Fruit fly (Drosophila melanogaster) whole organism, embryonic: ENCODE measurements around the gene CG7367.

Experiments used
- Asciz ChIP-seq: fragments of 200-800 bp; sonication (Bioruptor generic); optimal IDR thresholded peaks from 2 replicates; lab custom pipeline; 2017; ENCODE audit warnings: missing biosample characterization, mild to moderate bottlenecking, missing genetic modification characterization, missing genetic modification reagents
- CG10543 ChIP-seq: fragments of 200-800 bp; sonication (Bioruptor generic); optimal IDR thresholded peaks from 3 replicates; lab custom pipeline; 2017; ENCODE audit warnings: missing biosample characterization, mild to moderate bottlenecking, missing genetic modification characterization, moderate library complexity
- CG11093 ChIP-seq: fragments of 200-800 bp; sonication (Bioruptor generic); IDR thresholded peaks from 3 replicates; pipeline ENCODE4 v1.3.6; 2022; ENCODE audit warnings: missing biosample characterization, missing genetic modification characterization
- CG11560 ChIP-seq: fragments of 200-800 bp; sonication (Bioruptor generic); IDR thresholded peaks from 3 replicates; pipeline ENCODE4 v1.3.6; 2022; ENCODE audit warnings: missing biosample characterization, missing genetic modification characterization
- CG12071 ChIP-seq: fragments of 200-800 bp; sonication (Bioruptor generic); optimal IDR thresholded peaks from 3 replicates; lab custom pipeline; 2018; ENCODE audit warnings: missing biosample characterization, mild to moderate bottlenecking, missing genetic modification characterization
- CG12942 ChIP-seq: fragments of 200-800 bp; sonication (Bioruptor generic); optimal IDR thresholded peaks from 3 replicates; lab custom pipeline; 2016; ENCODE audit warnings: missing biosample characterization, missing genetic modification characterization
- CG14441 ChIP-seq: fragments of 200-800 bp; sonication (Bioruptor generic); IDR thresholded peaks from 2 replicates; pipeline ENCODE4 v1.3.6; 2022; ENCODE audit warnings: missing biosample characterization, missing genetic modification characterization
- CG14860 ChIP-seq: fragments of 200-800 bp; sonication (Bioruptor generic); IDR thresholded peaks from 3 replicates; pipeline ENCODE4 v1.3.6; 2022; ENCODE audit warnings: missing biosample characterization, missing genetic modification characterization; ENCODE audit not compliant: partially characterized antibody
- CG15011 ChIP-seq: fragments of 200-800 bp; sonication (Bioruptor generic); optimal IDR thresholded peaks from 3 replicates; lab custom pipeline; 2018; ENCODE audit warnings: missing biosample characterization, mild to moderate bottlenecking, missing genetic modification characterization
- CG18011 ChIP-seq: fragments of 200-800 bp; sonication (Bioruptor generic); optimal IDR thresholded peaks from 2 replicates; lab custom pipeline; 2017; ENCODE audit warnings: missing biosample characterization, missing genetic modification characterization, mild to moderate bottlenecking, moderate library complexity, missing genotype
- CG2129 ChIP-seq: fragments of 200-800 bp; sonication (Bioruptor generic); IDR thresholded peaks from 2 replicates; pipeline ENCODE4 v1.3.6; 2022; ENCODE audit warnings: missing biosample characterization, missing genetic modification characterization; ENCODE audit not compliant: partially characterized antibody
- CG3407 ChIP-seq: fragments of 200-800 bp; sonication (Bioruptor generic); optimal IDR thresholded peaks from 2 replicates; lab custom pipeline; 2018; ENCODE audit warnings: missing biosample characterization, mild to moderate bottlenecking, missing genetic modification characterization
- CG34376 ChIP-seq: fragments of 200-800 bp; sonication (Bioruptor generic); optimal IDR thresholded peaks from 2 replicates; lab custom pipeline; 2018; ENCODE audit warnings: missing biosample characterization, mild to moderate bottlenecking, missing genetic modification characterization
- CG42726 ChIP-seq: fragments of 200-800 bp; sonication (Bioruptor generic); IDR thresholded peaks from 2 replicates; pipeline ENCODE4 v1.3.6; 2022; ENCODE audit warnings: missing biosample characterization, missing genetic modification characterization; ENCODE audit not compliant: partially characterized antibody
- CG4617 ChIP-seq: fragments of 200-800 bp; sonication (Bioruptor generic); optimal IDR thresholded peaks from 3 replicates; lab custom pipeline; 2016; ENCODE audit warnings: missing biosample characterization, missing genetic modification characterization, borderline replicate concordance
- CG4730 ChIP-seq: fragments of 200-800 bp; sonication (Bioruptor generic); IDR thresholded peaks from 2 replicates; pipeline ENCODE4 v1.3.6; 2022; ENCODE audit warnings: missing biosample characterization, missing genetic modification characterization
- CG4820 ChIP-seq: fragments of 200-800 bp; sonication (Bioruptor generic); optimal IDR thresholded peaks from 3 replicates; lab custom pipeline; 2016; ENCODE audit warnings: missing biosample characterization, missing genetic modification characterization
- CG6654 ChIP-seq: fragments of 200-800 bp; sonication (Bioruptor generic); optimal IDR thresholded peaks from 2 replicates; lab custom pipeline; 2017; ENCODE audit warnings: missing biosample characterization, mild to moderate bottlenecking, missing genetic modification characterization
- CG6765 ChIP-seq: fragments of 200-800 bp; sonication (Bioruptor generic); optimal IDR thresholded peaks from 3 replicates; lab custom pipeline; 2017; ENCODE audit warnings: missing biosample characterization, mild to moderate bottlenecking, missing genetic modification characterization
- CG7963 ChIP-seq: fragments of 200-800 bp; sonication (Bioruptor generic); IDR thresholded peaks from 3 replicates; pipeline ENCODE4 v1.3.6; 2022; ENCODE audit warnings: missing biosample characterization, missing genetic modification characterization; ENCODE audit not compliant: partially characterized antibody
- CG8089 ChIP-seq: fragments of 200-800 bp; sonication (Bioruptor generic); optimal IDR thresholded peaks from 3 replicates; lab custom pipeline; 2016; ENCODE audit warnings: missing biosample characterization, missing genetic modification characterization
- CG8765 ChIP-seq: fragments of 200-800 bp; sonication (Bioruptor generic); IDR thresholded peaks from 2 replicates; pipeline ENCODE4 v1.3.6; 2022; ENCODE audit warnings: missing biosample characterization, missing genetic modification characterization
- CG9817 ChIP-seq: fragments of 200-800 bp; sonication (Bioruptor generic); optimal IDR thresholded peaks from 2 replicates; lab custom pipeline; 2018; ENCODE audit warnings: missing biosample characterization, mild to moderate bottlenecking, missing genetic modification characterization, moderate library complexity
- CkIIα-i1 ChIP-seq: fragments of 200-800 bp; sonication (Bioruptor generic); IDR thresholded peaks from 2 replicates; pipeline ENCODE4 v1.3.6; 2022; ENCODE audit warnings: missing biosample characterization, missing genetic modification characterization
- Doc3 ChIP-seq: fragments of 200-800 bp; sonication (Bioruptor generic); IDR thresholded peaks from 3 replicates; pipeline ENCODE4 v1.3.6; 2022; ENCODE audit warnings: missing biosample characterization, missing genetic modification characterization; ENCODE audit not compliant: partially characterized antibody
- E2f2 ChIP-seq: fragments of 200-800 bp; sonication (Bioruptor generic); IDR thresholded peaks from 2 replicates; pipeline ENCODE4 v1.3.6; 2022; ENCODE audit warnings: missing biosample characterization, missing genetic modification characterization
- Ets97D ChIP-seq: fragments of 200-800 bp; sonication (Bioruptor generic); optimal IDR thresholded peaks from 3 replicates; lab custom pipeline; 2016; ENCODE audit warnings: missing biosample characterization, missing genetic modification characterization
- Fer3 ChIP-seq: fragments of 200-800 bp; sonication (Bioruptor generic); optimal IDR thresholded peaks from 2 replicates; lab custom pipeline; 2018; ENCODE audit warnings: missing biosample characterization, mild to moderate bottlenecking, missing genetic modification characterization, moderate library complexity
- HLH3B ChIP-seq: fragments of 200-800 bp; sonication (Bioruptor generic); IDR thresholded peaks from 2 replicates; pipeline ENCODE4 v1.3.6; 2022; ENCODE audit warnings: missing biosample characterization, missing genetic modification characterization
- Hmx ChIP-seq: fragments of 200-800 bp; sonication (Bioruptor generic); optimal IDR thresholded peaks from 2 replicates; lab custom pipeline; 2016; ENCODE audit warnings: missing biosample characterization, missing genetic modification characterization
- Hr51 ChIP-seq, 2 experiments: fragments of 200-800 bp; sonication (Bioruptor generic); optimal IDR thresholded peaks; 2 replicates in 1 of 2; 3 replicates in 1 of 2; lab custom pipeline; 2016 to 2018; ENCODE audit warnings: missing biosample characterization in 2 of 2, missing genetic modification characterization in 2 of 2, mild to moderate bottlenecking in 1 of 2, moderate library complexity in 1 of 2
- Mes4 ChIP-seq: fragments of 200-800 bp; sonication (Bioruptor generic); optimal IDR thresholded peaks from 2 replicates; lab custom pipeline; 2016; ENCODE audit warnings: missing biosample characterization, missing genetic modification characterization
- Myb ChIP-seq: fragments of 200-800 bp; sonication (Bioruptor generic); optimal IDR thresholded peaks from 2 replicates; lab custom pipeline; 2016; ENCODE audit warnings: missing biosample characterization, missing genetic modification characterization
- Sin3A ChIP-seq: fragments of >200 bp; optimal IDR thresholded peaks from 2 replicates; lab custom pipeline; 2018
- Ssrp ChIP-seq: fragments of 200-800 bp; sonication (Bioruptor generic); optimal IDR thresholded peaks from 2 replicates; lab custom pipeline; 2018; ENCODE audit warnings: missing biosample characterization, mild to moderate bottlenecking, missing genetic modification characterization, moderate library complexity
- Trl ChIP-seq, 3 experiments: fragments of >200 bp in 2 of 3; fragments of 200-800 bp in 1 of 3; sonication (Bioruptor generic) in 1 of 3; optimal IDR thresholded peaks; 2 replicates in 1 of 3; 3 replicates in 2 of 3; lab custom pipeline; 2016 to 2017; ENCODE audit warnings: missing biosample characterization in 1 of 3, missing genetic modification characterization in 1 of 3
- ac ChIP-seq: fragments of 200-800 bp; sonication (Bioruptor generic); optimal IDR thresholded peaks from 3 replicates; lab custom pipeline; 2017; ENCODE audit warnings: missing biosample characterization, mild to moderate bottlenecking, missing genetic modification characterization
- az2 ChIP-seq: fragments of 200-800 bp; sonication (Bioruptor generic); optimal IDR thresholded peaks from 3 replicates; lab custom pipeline; 2016; ENCODE audit warnings: missing biosample characterization, missing genetic modification characterization
- bigmax ChIP-seq: fragments of 200-800 bp; sonication (Bioruptor generic); optimal IDR thresholded peaks from 2 replicates; lab custom pipeline; 2018; ENCODE audit warnings: missing biosample characterization, mild to moderate bottlenecking, missing genetic modification characterization
- disco-r ChIP-seq: fragments of 200-800 bp; sonication (Bioruptor generic); optimal IDR thresholded peaks from 2 replicates; lab custom pipeline; 2016; ENCODE audit warnings: missing biosample characterization, missing genetic modification characterization
- fru ChIP-seq: fragments of >200 bp; optimal IDR thresholded peaks from 2 replicates; lab custom pipeline; 2017
- her ChIP-seq: fragments of 200-800 bp; sonication (Bioruptor generic); optimal IDR thresholded peaks from 2 replicates; lab custom pipeline; 2016; ENCODE audit warnings: missing biosample characterization, missing genetic modification characterization
- ind ChIP-seq: fragments of 200-800 bp; sonication (Bioruptor generic); optimal IDR thresholded peaks from 3 replicates; lab custom pipeline; 2016; ENCODE audit warnings: missing biosample characterization, missing genetic modification characterization
- jing ChIP-seq: fragments of 200-800 bp; sonication (Bioruptor generic); optimal IDR thresholded peaks from 2 replicates; lab custom pipeline; 2018; ENCODE audit warnings: missing biosample characterization, mild to moderate bottlenecking, missing genetic modification characterization
- lola ChIP-seq, 3 experiments: fragments of >200 bp in 2 of 3; fragments of 200-800 bp in 1 of 3; sonication (Bioruptor generic) in 1 of 3; optimal IDR thresholded peaks; 2 replicates each; lab custom pipeline; 2017 to 2019; ENCODE audit warnings: missing biosample characterization in 3 of 3, missing genetic modification characterization in 3 of 3, mild to moderate bottlenecking in 1 of 3, moderate library complexity in 1 of 3
- prd ChIP-seq, 3 experiments: fragments of >200 bp in 2 of 3; fragments of 200-800 bp in 1 of 3; sonication (Bioruptor generic) in 1 of 3; optimal IDR thresholded peaks in 2 of 3; IDR thresholded peaks in 1 of 3; 2 replicates in 2 of 3; 3 replicates in 1 of 3; pipeline versions ENCODE4 v1.3.6 to Lab custom; 2017 to 2022; ENCODE audit warnings: missing biosample characterization in 1 of 3, missing genetic modification characterization in 1 of 3
- pzg ChIP-seq: fragments of 200-800 bp; sonication (Bioruptor generic); optimal IDR thresholded peaks from 3 replicates; lab custom pipeline; 2018; ENCODE audit warnings: missing biosample characterization, mild to moderate bottlenecking, missing genetic modification characterization, moderate library complexity
- tio ChIP-seq: fragments of 200-800 bp; sonication (Bioruptor generic); optimal IDR thresholded peaks from 2 replicates; lab custom pipeline; 2017; ENCODE audit warnings: missing biosample characterization, missing genetic modification characterization, inconsistent platforms
- toy ChIP-seq: fragments of 200-800 bp; sonication (Bioruptor generic); IDR thresholded peaks from 2 replicates; pipeline ENCODE4 v1.3.6; 2022; ENCODE audit warnings: missing biosample characterization, missing genetic modification characterization
- vvl ChIP-seq: fragments of 200-800 bp; sonication (Bioruptor generic); IDR thresholded peaks from 2 replicates; pipeline ENCODE4 v1.3.6; 2022; ENCODE audit warnings: missing biosample characterization, missing genetic modification characterization

The CG7367 gene

DNA sequence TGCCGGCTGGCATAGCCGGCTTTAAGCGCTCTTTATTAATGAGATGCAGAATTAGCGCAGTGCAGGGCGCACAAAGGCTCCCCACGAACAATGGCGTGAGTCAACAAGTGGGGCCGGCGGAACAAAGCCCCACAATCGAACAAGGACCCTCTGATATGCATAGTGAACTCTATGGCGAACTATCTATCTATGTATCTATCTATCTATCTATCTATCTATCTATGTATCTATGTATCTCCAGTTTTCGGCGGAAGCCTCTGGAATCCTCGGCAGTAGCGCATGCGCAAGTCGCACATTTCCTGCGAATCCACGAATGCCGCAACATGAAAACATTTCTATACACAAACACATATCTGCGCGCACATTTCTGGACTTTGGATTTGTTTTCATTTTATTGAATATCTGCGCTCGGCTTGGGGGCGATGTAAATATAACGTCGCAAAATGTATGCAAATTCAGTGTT is 39.0 kb downstream of the CG7367 start (continued):
- no peak for TF ChIP-seq CG42726 (GFP tag; lab: Robert Waterston, UW)
- TF ChIP-seq ind = peak; percentile 12
- TF ChIP-seq tio (GFP tag; lab: Kevin White, UChicago) = no peak
- TF ChIP-seq Doc3 = no peak
- no peak for TF ChIP-seq Ssrp
- TF ChIP-seq CG10543 (GFP tag; lab: Kevin White, UChicago) = peak; percentile 25
- no peak for TF ChIP-seq CG12071 (GFP tag; lab: Kevin White, UChicago)
- no peak for TF ChIP-seq CG8089 (GFP tag; lab: Kevin White, UChicago)
- TF ChIP-seq CG6765 (GFP tag; lab: Kevin White, UChicago) = peak; percentile 51
- peak; percentile 26 for TF ChIP-seq CG6654 (GFP tag; lab: Kevin White, UChicago)
- no peak for TF ChIP-seq CG4820 (GFP tag; lab: Kevin White, UChicago)
- TF ChIP-seq her (GFP tag; lab: Kevin White, UChicago) = peak; percentile 49
- TF ChIP-seq disco-r (GFP tag; lab: Kevin White, UChicago) = no peak
- TF ChIP-seq Hmx (GFP tag; lab: Kevin White, UChicago) = no peak
- TF ChIP-seq fru (lab: Kevin White, UChicago) = no peak
- 0 out of 3 replicates have a peak, but pooled peaks have one; percentile 7 for TF ChIP-seq CG14860 (GFP tag; lab: Robert Waterston, UW)
- peak; percentile 53 for TF ChIP-seq CG34376 (GFP tag; lab: Kevin White, UChicago)
- TF ChIP-seq CG2129 (GFP tag; lab: Robert Waterston, UW) = no peak
- no peak for TF ChIP-seq CG3407 (GFP tag; lab: Kevin White, UChicago)
- TF ChIP-seq Fer3 = peak; percentile 27
- TF ChIP-seq CG4730 (GFP tag; lab: Robert Waterston, UW) = no peak
- TF ChIP-seq bigmax (GFP tag; lab: Kevin White, UChicago) = no peak
- no peak for TF ChIP-seq lola (GFP tag; optimal IDR thresholded peaks at IDR 0.05; lab: Kevin White, UChicago)
- no peak for TF ChIP-seq CG4617 (GFP tag; lab: Kevin White, UChicago)
- peak; percentile 3 to 11 for TF ChIP-seq Hr51 (GFP tag; optimal IDR thresholded peaks at IDR 0.05; lab: Kevin White, UChicago)
- no peak for TF ChIP-seq Ets97D (GFP tag; lab: Kevin White, UChicago)
- TF ChIP-seq CkIIα-i1 (GFP tag; lab: Robert Waterston, UW) = no peak
- TF ChIP-seq CG15011 (GFP tag; lab: Kevin White, UChicago) = no peak
- TF ChIP-seq ac (GFP tag; lab: Kevin White, UChicago) = no peak
- TF ChIP-seq CG12942 (GFP tag; lab: Kevin White, UChicago) = no peak
- no peak for TF ChIP-seq jing (GFP tag; lab: Kevin White, UChicago)
- peak; percentile 53; the same call in 1 of the 3 replicates for TF ChIP-seq CG11560 (tag; lab: Robert Waterston, UW)
- TF ChIP-seq CG8765 = no peak; the same call in 1 of the 2 replicates
- TF ChIP-seq Sin3A (lab: Kevin White, UChicago) = no peak
- TF ChIP-seq Myb (GFP tag; lab: Kevin White, UChicago) = peak; percentile 12
- no peak for TF ChIP-seq Asciz (GFP tag; lab: Kevin White, UChicago)
- TF ChIP-seq prd (optimal IDR thresholded peaks at IDR 0.05; lab: Kevin White, UChicago) = no peak
- 0 out of 3 replicates have a peak, but pooled peaks have one; percentile 3 for TF ChIP-seq prd (GFP tag; IDR thresholded peaks at IDR 0.05; lab: Robert Waterston, UW)
- no peak for TF ChIP-seq az2 (GFP tag; lab: Kevin White, UChicago)
- TF ChIP-seq CG18011 (GFP tag; lab: Kevin White, UChicago) = no peak
- TF ChIP-seq pzg (GFP tag; lab: Kevin White, UChicago) = no peak
- TF ChIP-seq toy = no peak
- no peak for TF ChIP-seq CG14441 (GFP tag; lab: Robert Waterston, UW)
- peak; percentile 23; the same call in 1 of the 2 replicates for TF ChIP-seq vvl
- TF ChIP-seq CG11093 = no peak
- no peak for TF ChIP-seq HLH3B
- no peak for TF ChIP-seq Trl (optimal IDR thresholded peaks at IDR 0.05; lab: Kevin White, UChicago)
- no peak for TF ChIP-seq Trl (GFP tag; optimal IDR thresholded peaks at IDR 0.05; lab: Kevin White, UChicago)
- no peak for TF ChIP-seq CG7963 (GFP tag; lab: Robert Waterston, UW)
- TF ChIP-seq E2f2 (GFP tag; lab: Robert Waterston, UW) = no peak
- TF ChIP-seq Mes4 = no peak
- TF ChIP-seq CG9817 (tag; lab: Kevin White, UChicago) = peak; percentile 5
